Worm (Caenorhabditis elegans): Measurements from ENCODE around the gene fbxb-61.
"Not testable (repeated sequence)": the region's sequence is repeated elsewhere in the genome, so short reads cannot be mapped to it uniquely, and the experiment has no call there.

The fbxb-61 gene

ce11 chrV:19311391-19311790 is 7.5 kb downstream of the fbxb-61 start, which contains the start of gene C43D7.8:
TSS of gene C43D7.8 (minus strand) at chrV:19311491.
- TF ChIP-seq nhr-43 (tag; optimal IDR thresholded peaks at IDR 0.05; ENCODE audit: poor library complexity, severe bottlenecking) (no peak), fkh-2 (tag; optimal IDR thresholded peaks at IDR 0.05) (no peak), elt-2 (tag; optimal IDR thresholded peaks at IDR 0.05) (no peak), jun-1 (tag; optimal IDR thresholded peaks at IDR 0.05) (no peak), hmg-11 (tag; optimal IDR thresholded peaks at IDR 0.05) (no peak), nhr-76 (tag; optimal IDR thresholded peaks at IDR 0.05) (no peak), egl-27 (tag; optimal IDR thresholded peaks at IDR 0.05) (no peak), nhr-23 (tag; optimal IDR thresholded peaks at IDR 0.05) (no peak), eor-1 (tag; optimal IDR thresholded peaks at IDR 0.05) (no peak), ama-1 (optimal IDR thresholded peaks at IDR 0.05) (no peak), elt-3 (tag; optimal IDR thresholded peaks at IDR 0.05) (no peak), ztf-11 (tag; optimal IDR thresholded peaks at IDR 0.05) (no peak), unc-39 (tag; optimal IDR thresholded peaks at IDR 0.05) (no peak)

ce11 chrV:19312975-19313374 is 9.1 kb downstream of the fbxb-61 start, which contains the start of gene fbxb-64:
TSS of gene fbxb-64 (plus strand) at chrV:19313275.
- TF ChIP-seq eor-1 (tag; optimal IDR thresholded peaks at IDR 0.05): no peak
- no peak for TF ChIP-seq pqm-1 (tag; optimal IDR thresholded peaks at IDR 0.05)
- no peak for TF ChIP-seq egl-27 (tag; optimal IDR thresholded peaks at IDR 0.05)
- TF ChIP-seq elt-2 (tag; optimal IDR thresholded peaks at IDR 0.05): no peak
- TF ChIP-seq aly-2 (tag; optimal IDR thresholded peaks at IDR 0.05): no peak
- TF ChIP-seq nhr-23 (tag; optimal IDR thresholded peaks at IDR 0.05): no peak

ce11 chrV:19317058-19317457 is 13.1 kb downstream of the fbxb-61 start, which contains the start of gene srh-208:
TSS of gene srh-208 (plus strand) at chrV:19317358.
- not testable (repeated sequence) for TF ChIP-seq fkh-2, tbx-2, ZK546.5 (tag; optimal IDR thresholded peaks at IDR 0.05)

DNA sequence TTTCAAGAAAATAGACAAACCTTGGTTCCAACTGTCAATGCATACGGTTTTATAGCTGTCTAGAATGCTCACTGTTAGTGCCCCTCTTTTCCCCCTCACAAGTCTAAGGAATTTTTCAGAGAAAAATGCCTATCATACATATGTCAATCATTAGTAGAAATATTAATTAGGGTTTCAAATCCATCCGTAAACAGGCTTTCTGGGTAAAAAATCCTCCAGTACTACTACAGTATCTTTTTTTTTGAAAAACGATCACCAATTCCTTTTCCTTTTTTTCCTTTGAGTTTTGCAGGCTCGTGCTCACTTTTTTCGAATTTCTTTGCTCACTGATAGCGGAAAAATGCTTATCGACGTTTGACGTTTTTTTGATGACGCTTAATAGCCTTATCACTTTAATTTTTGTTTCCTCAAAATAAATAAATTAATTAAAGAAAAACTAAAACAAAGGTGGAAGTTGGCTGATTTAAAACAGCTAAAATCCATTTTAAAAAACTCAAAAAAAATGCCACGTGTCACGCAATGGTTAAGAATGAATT is 15.6 kb downstream of the fbxb-61 start, which contains the start of gene C43D7.7:
TSS of gene C43D7.7 (minus strand) at position 51 of the 536 bp plus-strand sequence.
- TF ChIP-seq ceh-82 (tag; optimal IDR thresholded peaks at IDR 0.05) (no peak), unc-39 (tag; optimal IDR thresholded peaks at IDR 0.05) (no peak), jun-1 (tag; optimal IDR thresholded peaks at IDR 0.05) (no peak), elt-2 (tag; optimal IDR thresholded peaks at IDR 0.05) (peak; percentile 58), egl-27 (tag; optimal IDR thresholded peaks at IDR 0.05) (no peak)

ce11 chrV:19320385-19320784 is 16.5 kb downstream of the fbxb-61 start, which contains the start of gene sdz-6:
TSS of gene sdz-6 (plus strand) at chrV:19320613.
- TF ChIP-seq nhr-28 (tag; optimal IDR thresholded peaks at IDR 0.05) (no peak), jun-1 (tag; optimal IDR thresholded peaks at IDR 0.05) (no peak), lin-39 (tag; optimal IDR thresholded peaks at IDR 0.05) (no peak), elt-2 (tag; optimal IDR thresholded peaks at IDR 0.05) (peak; percentile 34), aly-2 (tag; optimal IDR thresholded peaks at IDR 0.05) (no peak), nhr-12 (tag; optimal IDR thresholded peaks at IDR 0.05) (no peak), nhr-43 (tag; optimal IDR thresholded peaks at IDR 0.05; ENCODE audit: poor library complexity, severe bottlenecking) (no peak)

DNA sequence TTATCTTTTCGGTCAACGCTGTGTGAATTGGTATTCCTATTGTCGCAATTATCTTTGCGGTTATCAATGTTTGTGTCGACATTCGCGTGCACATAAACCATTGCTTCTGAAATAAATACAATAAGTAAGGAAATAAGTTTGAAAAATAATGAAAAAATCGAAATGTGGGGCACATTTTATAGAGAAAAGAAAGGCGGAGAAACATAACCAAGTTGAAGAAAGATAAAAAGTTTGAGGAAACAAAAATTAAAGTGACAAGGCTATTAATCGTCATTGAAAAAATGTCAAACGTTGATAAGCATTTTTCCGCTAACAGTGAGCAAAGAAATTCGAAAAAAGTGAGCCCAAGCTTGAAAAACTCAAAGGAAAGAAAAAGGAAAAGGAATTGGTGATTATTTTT is 18.5 kb downstream of the fbxb-61 start, which contains the start of gene C43D7.4:
TSS of gene C43D7.4 (minus strand) at position 101 of the 400 bp plus-strand sequence.
- no peak for TF ChIP-seq egl-27 (tag; optimal IDR thresholded peaks at IDR 0.05)
- no peak for TF ChIP-seq ZK546.5 (tag; optimal IDR thresholded peaks at IDR 0.05)
- TF ChIP-seq elt-2 (tag; optimal IDR thresholded peaks at IDR 0.05): no peak
- TF ChIP-seq nhr-23 (tag; optimal IDR thresholded peaks at IDR 0.05): no peak
- TF ChIP-seq eor-1 (tag; optimal IDR thresholded peaks at IDR 0.05): no peak
- no peak for TF ChIP-seq ztf-11 (tag; optimal IDR thresholded peaks at IDR 0.05)
- TF ChIP-seq ceh-28 (tag; optimal IDR thresholded peaks at IDR 0.05): no peak
- no peak for TF ChIP-seq mdl-1 (tag; optimal IDR thresholded peaks at IDR 0.05)
- no peak for TF ChIP-seq snpc-4 (tag; optimal IDR thresholded peaks at IDR 0.05)
- no peak for TF ChIP-seq ceh-16 (tag; optimal IDR thresholded peaks at IDR 0.05)
- no peak for TF ChIP-seq ztf-4 (tag; optimal IDR thresholded peaks at IDR 0.05)
- no peak for TF ChIP-seq ceh-9 (tag; optimal IDR thresholded peaks at IDR 0.05)
- TF ChIP-seq R02D3.7 (tag; optimal IDR thresholded peaks at IDR 0.05): no peak
- TF ChIP-seq pqm-1 (tag; optimal IDR thresholded peaks at IDR 0.05): no peak
- TF ChIP-seq nhr-77 (tag; optimal IDR thresholded peaks at IDR 0.05): no peak
- no peak for TF ChIP-seq fkh-10 (GFP tag; optimal IDR thresholded peaks at IDR 0.05)
- TF ChIP-seq jun-1 (tag; optimal IDR thresholded peaks at IDR 0.05): no peak
- TF ChIP-seq nhr-28 (tag; optimal IDR thresholded peaks at IDR 0.05): no peak
- no peak for TF ChIP-seq tbx-2 (tag; optimal IDR thresholded peaks at IDR 0.05)

All from whole organism, L3 larva.